Fruit fly (Drosophila melanogaster): ENCODE data around the gene CG13601.

Gene CG13601

DNA sequence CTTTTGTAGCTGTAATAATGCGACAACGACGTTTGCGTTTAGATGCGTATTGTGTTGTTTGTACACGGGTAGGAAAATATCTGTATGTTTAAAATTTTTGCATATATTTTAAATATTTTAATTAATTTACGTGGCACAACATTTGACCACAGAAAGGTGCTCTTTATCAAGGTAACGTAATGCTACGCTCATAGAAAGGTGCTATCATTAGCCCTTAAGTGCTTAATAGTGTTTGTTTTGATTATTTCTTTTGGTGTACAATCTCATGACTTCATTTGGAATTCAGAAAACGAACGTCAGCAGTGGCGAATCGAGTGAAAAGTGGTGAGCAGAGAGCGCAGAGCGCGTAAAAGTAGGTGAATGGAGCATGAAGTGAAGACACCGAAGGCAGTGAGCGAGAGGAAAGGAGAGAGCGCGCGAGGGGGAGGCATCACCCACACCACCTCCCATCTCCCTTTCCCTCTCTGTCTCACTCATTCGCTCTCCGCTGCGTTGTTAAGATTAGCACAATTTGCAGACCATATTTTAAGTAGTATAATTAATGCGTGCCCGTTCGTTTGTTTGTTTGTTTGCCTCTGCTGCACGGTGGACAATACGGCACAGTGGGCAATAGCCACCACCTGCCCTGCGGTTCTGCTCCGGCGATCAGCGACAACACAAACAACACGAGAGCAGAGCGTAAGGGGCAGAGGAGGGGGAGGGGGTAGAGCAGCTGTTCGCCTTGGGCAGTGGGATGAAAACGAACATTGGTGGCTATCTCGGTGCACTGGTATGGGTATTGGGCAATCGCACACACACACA is 5.5 kb downstream of the CG13601 start (continued):
- TF ChIP-seq CG11294 (GFP tag; IDR thresholded peaks at IDR 0.05): 0 out of 2 replicates have a peak, but pooled peaks have one; percentile 60
- TF ChIP-seq fkh (GFP tag; optimal IDR thresholded peaks at IDR 0.05): peak; percentile 92
- no peak for TF ChIP-seq ss (GFP tag; optimal IDR thresholded peaks at IDR 0.05)
- peak; percentile 26 for TF ChIP-seq net (GFP tag; optimal IDR thresholded peaks at IDR 0.05)
- peak; percentile 30 for TF ChIP-seq CG8632 (GFP tag; optimal IDR thresholded peaks at IDR 0.05)
- TF ChIP-seq CG11902 (GFP tag; optimal IDR thresholded peaks at IDR 0.05): peak; percentile 12
- TF ChIP-seq salr (GFP tag; optimal IDR thresholded peaks at IDR 0.05): no peak
- TF ChIP-seq CG6792 (GFP tag; optimal IDR thresholded peaks at IDR 0.05): peak; percentile 26

DNA sequence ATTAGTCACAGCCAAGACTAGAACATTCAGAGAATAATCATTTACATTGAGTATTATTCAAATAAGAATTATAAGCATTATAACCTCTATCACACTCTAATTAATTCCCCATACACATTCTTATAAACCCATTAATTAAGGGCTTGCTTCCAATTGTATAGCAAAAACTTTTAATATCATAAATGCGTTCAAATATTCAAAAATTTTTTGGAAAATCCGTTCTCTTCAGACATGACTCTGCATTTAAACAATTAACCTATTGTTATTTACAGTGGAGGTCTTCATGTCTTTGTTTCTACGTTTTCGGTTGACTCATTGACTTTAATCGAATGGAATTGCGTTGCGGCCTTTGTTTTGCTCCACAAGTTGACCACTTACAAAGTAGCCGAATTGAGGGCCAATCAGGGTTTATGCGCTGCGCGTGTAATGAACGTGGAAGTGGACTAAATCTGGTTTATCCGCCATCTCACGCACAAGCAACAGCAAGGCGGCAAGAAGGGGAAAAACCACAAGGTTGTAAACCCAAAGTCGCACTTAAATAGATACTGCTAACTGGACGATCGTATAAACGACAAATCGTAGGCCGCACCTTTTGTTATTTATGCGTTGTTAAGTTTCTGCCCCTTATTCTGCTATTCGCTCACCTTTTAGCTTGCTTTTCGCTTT is 6.4 kb downstream of the CG13601 start:
- TF ChIP-seq Smox (GFP tag; optimal IDR thresholded peaks at IDR 0.05): peak; percentile 31
- TF ChIP-seq CG6792 (GFP tag; optimal IDR thresholded peaks at IDR 0.05): peak; percentile 22
- TF ChIP-seq CG10669 (GFP tag; optimal IDR thresholded peaks at IDR 0.05): peak; percentile 50
- TF ChIP-seq dsx (GFP tag; optimal IDR thresholded peaks at IDR 0.05; ENCODE audit: poor library complexity, severe bottlenecking): peak; percentile 99
- TF ChIP-seq fkh (GFP tag; optimal IDR thresholded peaks at IDR 0.05): no peak
- peak; percentile 74 for TF ChIP-seq eg (GFP tag; IDR thresholded peaks at IDR 0.05)
- peak; percentile 49 for TF ChIP-seq CG6808 (GFP tag; optimal IDR thresholded peaks at IDR 0.05)
- TF ChIP-seq CG9139 (GFP tag; optimal IDR thresholded peaks at IDR 0.05): no peak
- TF ChIP-seq CG34406 (GFP tag; optimal IDR thresholded peaks at IDR 0.05): peak; percentile 45
- no peak for TF ChIP-seq CG4318 (GFP tag; optimal IDR thresholded peaks at IDR 0.05)
- TF ChIP-seq CG15336 (GFP tag; IDR thresholded peaks at IDR 0.05): peak; percentile 26; the same call in 1 of the 2 replicates
- peak; percentile 48 for TF ChIP-seq pdm3 (GFP tag; optimal IDR thresholded peaks at IDR 0.05)
- peak; percentile 42 for TF ChIP-seq acj6 (GFP tag; optimal IDR thresholded peaks at IDR 0.05)
- TF ChIP-seq CG8319 (GFP tag; optimal IDR thresholded peaks at IDR 0.05): no peak
- TF ChIP-seq Sox14 (GFP tag; optimal IDR thresholded peaks at IDR 0.05): peak; percentile 78
- TF ChIP-seq CG32006 (GFP tag; optimal IDR thresholded peaks at IDR 0.05): no peak
- TF ChIP-seq CG8119 (GFP tag; IDR thresholded peaks at IDR 0.05): peak; percentile 37; the same call in 2 of the 3 replicates
- TF ChIP-seq net (GFP tag; optimal IDR thresholded peaks at IDR 0.05): peak; percentile 11
- peak; percentile 42 for TF ChIP-seq CG1621 (tag; optimal IDR thresholded peaks at IDR 0.05)
- peak; percentile 64 for TF ChIP-seq lz (GFP tag; optimal IDR thresholded peaks at IDR 0.05)
- TF ChIP-seq Gug (GFP tag; IDR thresholded peaks at IDR 0.05): peak; percentile 23
- peak; percentile 64 for TF ChIP-seq Sox102F (GFP tag; optimal IDR thresholded peaks at IDR 0.05)
- peak; percentile 74 for TF ChIP-seq Hr39 (GFP tag; optimal IDR thresholded peaks at IDR 0.05)
- TF ChIP-seq CG11902 (GFP tag; optimal IDR thresholded peaks at IDR 0.05): peak; percentile 12
- TF ChIP-seq CG16779 (tag; optimal IDR thresholded peaks at IDR 0.05): no peak
- peak; percentile 49 for TF ChIP-seq CG7368 (GFP tag; optimal IDR thresholded peaks at IDR 0.05)
- peak; percentile 24 for TF ChIP-seq Met (GFP tag; optimal IDR thresholded peaks at IDR 0.05)
- TF ChIP-seq fd85E (GFP tag; optimal IDR thresholded peaks at IDR 0.05): no peak
- TF ChIP-seq vri (GFP tag; optimal IDR thresholded peaks at IDR 0.05): peak; percentile 4
- TF ChIP-seq svp (GFP tag): peak; percentile 79
- peak; percentile 14 for TF ChIP-seq CG10631 (GFP tag; optimal IDR thresholded peaks at IDR 0.05)
- peak; percentile 36 for TF ChIP-seq CG3919 (GFP tag; optimal IDR thresholded peaks at IDR 0.05)
- TF ChIP-seq CG8632 (GFP tag; optimal IDR thresholded peaks at IDR 0.05): peak; percentile 10
- no peak for TF ChIP-seq Lpt (GFP tag; optimal IDR thresholded peaks at IDR 0.05)
- TF ChIP-seq achi (GFP tag; optimal IDR thresholded peaks at IDR 0.05): peak; percentile 32
- peak; percentile 2 for TF ChIP-seq Ets21C (GFP tag; optimal IDR thresholded peaks at IDR 0.05)
- peak; percentile 39 for TF ChIP-seq Eip93F (GFP tag; optimal IDR thresholded peaks at IDR 0.05)
- no peak for TF ChIP-seq OdsH (GFP tag; optimal IDR thresholded peaks at IDR 0.05)
- no peak for TF ChIP-seq CG11294 (GFP tag; IDR thresholded peaks at IDR 0.05)
- no peak for TF ChIP-seq CG6854 (GFP tag; optimal IDR thresholded peaks at IDR 0.05)
- peak; percentile 23 for TF ChIP-seq fd59A (GFP tag; optimal IDR thresholded peaks at IDR 0.05)
- peak; percentile 78 for TF ChIP-seq Eip78C (GFP tag)
- TF ChIP-seq CG6163 (GFP tag; IDR thresholded peaks at IDR 0.05): peak; percentile 80
- TF ChIP-seq CG3032 (tag; optimal IDR thresholded peaks at IDR 0.05): peak; percentile 26

Data from whole organism, prepupa.